Worm (Caenorhabditis elegans) whole organism, L4/young adult: Measurements from ENCODE around the gene cyn-4.

ENCODE experiments used
- W03F9.2 ChIP-seq: fragments of 150-350 bp; optimal IDR thresholded peaks from 2 replicates; lab custom pipeline; 2014; ENCODE audit warnings: missing biosample characterization, missing genetic modification characterization
- dao-5 ChIP-seq: sonication (generic microtip); optimal IDR thresholded peaks from 2 replicates; lab custom pipeline; 2016; ENCODE audit warnings: missing genotype, missing genetic modification characterization, moderate library complexity, missing compliant biosample characterization

DNA sequence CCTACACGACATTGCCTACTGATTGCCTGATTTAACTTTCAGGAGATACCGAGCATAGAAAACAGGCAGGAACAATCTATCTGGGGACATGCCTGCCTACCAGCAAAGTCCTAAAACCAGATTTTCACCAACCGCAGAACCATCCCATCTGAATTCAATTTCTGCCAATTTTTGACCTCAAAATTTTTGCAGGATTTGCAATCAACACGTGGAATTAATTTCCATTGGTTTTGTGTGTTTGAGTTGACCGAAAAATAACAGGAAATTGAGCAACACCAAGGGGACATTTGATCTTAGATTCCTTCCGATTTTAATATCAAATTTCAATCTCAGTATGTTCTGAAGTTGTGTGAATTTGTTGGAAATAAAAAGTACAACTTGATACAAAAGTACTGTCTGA, 26.6 kb upstream of the cyn-4 start:
- TF ChIP-seq W03F9.2 (no peak), dao-5 (tag; lab: Kevin White, UChicago) (no peak)
